Fruit fly (Drosophila melanogaster) whole organism, embryonic: Measurements from ENCODE around the gene Reg-2.
A peak's percentile ranks its signal among the peaks of the same experiment; 100 is the strongest.

Experiments
- Abd-B ChIP-seq: fragments of 200-800 bp; sonication (Bioruptor generic); optimal IDR thresholded peaks from 2 replicates; lab custom pipeline; 2018; ENCODE audit warnings: missing biosample characterization, mild to moderate bottlenecking, missing genetic modification characterization, moderate library complexity
- B-H1 ChIP-seq: fragments of 200-800 bp; sonication (Bioruptor generic); IDR thresholded peaks from 3 replicates; pipeline ENCODE4 v1.3.6; 2022; ENCODE audit warnings: missing biosample characterization, missing genetic modification characterization
- Blimp-1 ChIP-seq: fragments of 200-800 bp; sonication (Bioruptor generic); optimal IDR thresholded peaks from 3 replicates; lab custom pipeline; 2018; ENCODE audit warnings: missing biosample characterization, missing genetic modification characterization, mild to moderate bottlenecking, moderate library complexity, missing genetic modification reagents
- CG10209 ChIP-seq: fragments of 200-800 bp; sonication (Bioruptor generic); optimal IDR thresholded peaks from 3 replicates; lab custom pipeline; 2017; ENCODE audit warnings: missing biosample characterization, mild to moderate bottlenecking, missing genetic modification characterization, missing genetic modification reagents
- CG1024 ChIP-seq: fragments of 200-800 bp; sonication (Bioruptor generic); IDR thresholded peaks from 2 replicates; pipeline ENCODE4 v1.3.6; 2022; ENCODE audit warnings: missing biosample characterization, missing genetic modification characterization
- CG11398 ChIP-seq: fragments of 200-800 bp; sonication (Bioruptor generic); optimal IDR thresholded peaks from 2 replicates; lab custom pipeline; 2016; ENCODE audit warnings: missing biosample characterization, missing genetic modification characterization
- CG12942 ChIP-seq: fragments of 200-800 bp; sonication (Bioruptor generic); optimal IDR thresholded peaks from 3 replicates; lab custom pipeline; 2016; ENCODE audit warnings: missing biosample characterization, missing genetic modification characterization
- CG1529 ChIP-seq: fragments of 200-800 bp; sonication (Bioruptor generic); optimal IDR thresholded peaks from 3 replicates; lab custom pipeline; 2018; ENCODE audit warnings: missing biosample characterization, missing genetic modification characterization
- CG18599 ChIP-seq: fragments of 200-800 bp; sonication (Bioruptor generic); optimal IDR thresholded peaks from 3 replicates; lab custom pipeline; 2017; ENCODE audit warnings: missing biosample characterization, missing genetic modification characterization, mild to moderate bottlenecking, moderate library complexity, missing genetic modification reagents
- CG2116 ChIP-seq: fragments of 200-800 bp; sonication (Bioruptor generic); optimal IDR thresholded peaks from 3 replicates; lab custom pipeline; 2018; ENCODE audit warnings: missing biosample characterization, mild to moderate bottlenecking, missing genetic modification characterization
- CG32532 ChIP-seq: fragments of 200-800 bp; sonication (Bioruptor generic); IDR thresholded peaks from 2 replicates; pipeline ENCODE4 v1.3.6; 2022; ENCODE audit warnings: missing biosample characterization, missing genetic modification characterization
- CG33213 ChIP-seq: fragments of 200-800 bp; sonication (Bioruptor generic); optimal IDR thresholded peaks from 3 replicates; lab custom pipeline; 2016; ENCODE audit warnings: missing biosample characterization, missing genetic modification characterization
- CG3726 ChIP-seq: fragments of 200-800 bp; sonication (Bioruptor generic); IDR thresholded peaks from 3 replicates; pipeline ENCODE4, ENCODE4 v1.3.6; 2022; ENCODE audit warnings: missing biosample characterization, missing genetic modification characterization
- CG5180 ChIP-seq: fragments of 200-800 bp; sonication (Bioruptor generic); optimal IDR thresholded peaks from 3 replicates; lab custom pipeline; 2017; ENCODE audit warnings: missing biosample characterization, missing genetic modification characterization, mild to moderate bottlenecking, moderate library complexity, missing genetic modification reagents
- CG6654 ChIP-seq: fragments of 200-800 bp; sonication (Bioruptor generic); optimal IDR thresholded peaks from 2 replicates; lab custom pipeline; 2017; ENCODE audit warnings: missing biosample characterization, mild to moderate bottlenecking, missing genetic modification characterization
- CG6854 ChIP-seq: fragments of 200-800 bp; sonication (Bioruptor generic); optimal IDR thresholded peaks from 3 replicates; lab custom pipeline; 2017; ENCODE audit warnings: missing biosample characterization, mild to moderate bottlenecking, missing genetic modification characterization
- Dref ChIP-seq: fragments of 200-800 bp; sonication (Bioruptor generic); IDR thresholded peaks from 2 replicates; pipeline ENCODE4 v1.3.6; 2022; ENCODE audit warnings: missing biosample characterization, missing genetic modification characterization
- HLH4C ChIP-seq: fragments of 200-800 bp; sonication (Bioruptor generic); IDR thresholded peaks from 3 replicates; pipeline ENCODE4 v1.3.6; 2022; ENCODE audit warnings: missing biosample characterization, missing genetic modification characterization; ENCODE audit not compliant: partially characterized antibody
- Hr39 ChIP-seq: fragments of >200 bp; optimal IDR thresholded peaks from 2 replicates; lab custom pipeline; 2017
- Hr51 ChIP-seq, 2 experiments: fragments of 200-800 bp; sonication (Bioruptor generic); optimal IDR thresholded peaks; 2 replicates in 1 of 2; 3 replicates in 1 of 2; lab custom pipeline; 2016 to 2018; ENCODE audit warnings: missing biosample characterization in 2 of 2, missing genetic modification characterization in 2 of 2, mild to moderate bottlenecking in 1 of 2, moderate library complexity in 1 of 2
- Hsf ChIP-seq: fragments of 200-800 bp; sonication (Bioruptor generic); optimal IDR thresholded peaks from 3 replicates; lab custom pipeline; 2016; ENCODE audit warnings: missing biosample characterization, missing genetic modification characterization
- Poxn ChIP-seq: fragments of 200-800 bp; sonication (Bioruptor generic); IDR thresholded peaks from 2 replicates; pipeline ENCODE4 v1.3.6; 2022; ENCODE audit warnings: missing biosample characterization, missing genetic modification characterization
- Rx ChIP-seq: fragments of 200-800 bp; sonication (Bioruptor generic); IDR thresholded peaks from 2 replicates; pipeline ENCODE4 v1.3.6; 2022; ENCODE audit warnings: missing biosample characterization, missing genetic modification characterization
- Side ChIP-seq: fragments of 200-800 bp; sonication (Bioruptor generic); optimal IDR thresholded peaks from 2 replicates; lab custom pipeline; 2016; ENCODE audit warnings: missing biosample characterization, missing genetic modification characterization
- Stat92E ChIP-seq, 3 experiments: fragments of >200 bp in 2 of 3; fragments of 200-800 bp in 1 of 3; sonication (Bioruptor generic) in 1 of 3; optimal IDR thresholded peaks; 2 replicates each; lab custom pipeline; 2017 to 2019; ENCODE audit warnings: missing biosample characterization in 3 of 3, missing genetic modification characterization in 3 of 3, mild to moderate bottlenecking in 1 of 3, moderate library complexity in 1 of 3
- YL-1 ChIP-seq: fragments of 200-800 bp; sonication (Bioruptor generic); optimal IDR thresholded peaks from 3 replicates; lab custom pipeline; 2017; ENCODE audit warnings: missing biosample characterization, mild to moderate bottlenecking, missing genetic modification characterization
- al ChIP-seq: fragments of 200-800 bp; sonication (Bioruptor generic); IDR thresholded peaks from 2 replicates; pipeline ENCODE4 v1.3.6; 2022; ENCODE audit warnings: missing biosample characterization, missing genetic modification characterization
- ara ChIP-seq: fragments of 200-800 bp; sonication (Bioruptor generic); IDR thresholded peaks from 2 replicates; pipeline ENCODE4 v1.3.6; 2022; ENCODE audit warnings: missing biosample characterization, missing genetic modification characterization
- chinmo ChIP-seq: fragments of 200-800 bp; sonication (Bioruptor generic); IDR thresholded peaks from 4 replicates; pipeline ENCODE4 v1.3.6; 2022; ENCODE audit warnings: missing biosample characterization, missing genetic modification characterization; ENCODE audit not compliant: partially characterized antibody
- chn ChIP-seq: fragments of 200-800 bp; sonication (Bioruptor generic); optimal IDR thresholded peaks from 2 replicates; lab custom pipeline; 2016; ENCODE audit warnings: missing biosample characterization, missing genetic modification characterization
- ci ChIP-seq: fragments of 200-800 bp; sonication (Bioruptor generic); IDR thresholded peaks from 3 replicates; pipeline ENCODE4 v1.3.6; 2022; ENCODE audit warnings: missing biosample characterization, missing genetic modification characterization
- crol ChIP-seq: fragments of 200-800 bp; sonication (Bioruptor generic); IDR thresholded peaks from 2 replicates; pipeline ENCODE4 v1.3.6; 2022; ENCODE audit warnings: missing biosample characterization, missing genetic modification characterization
- dmrt99B ChIP-seq: fragments of 200-800 bp; sonication (Bioruptor generic); optimal IDR thresholded peaks from 2 replicates; lab custom pipeline; 2018; ENCODE audit warnings: missing biosample characterization, mild to moderate bottlenecking, missing genetic modification characterization, moderate library complexity
- emc ChIP-seq: fragments of 200-800 bp; sonication (Bioruptor generic); optimal IDR thresholded peaks from 2 replicates; lab custom pipeline; 2016; ENCODE audit warnings: missing biosample characterization, missing genetic modification characterization
- ems ChIP-seq: fragments of 200-800 bp; sonication (Bioruptor generic); optimal IDR thresholded peaks from 3 replicates; lab custom pipeline; 2016; ENCODE audit warnings: missing biosample characterization, missing genetic modification characterization
- gsb-n ChIP-seq: fragments of 200-800 bp; sonication (Bioruptor generic); optimal IDR thresholded peaks from 3 replicates; lab custom pipeline; 2018; ENCODE audit warnings: missing biosample characterization, mild to moderate bottlenecking, missing genetic modification characterization
- lilli ChIP-seq: fragments of 200-800 bp; sonication (Bioruptor generic); optimal IDR thresholded peaks from 3 replicates; lab custom pipeline; 2016; ENCODE audit warnings: missing biosample characterization, missing genetic modification characterization
- lmd ChIP-seq: fragments of 200-800 bp; sonication (Bioruptor generic); IDR thresholded peaks from 2 replicates; pipeline ENCODE4 v1.3.6; 2022; ENCODE audit warnings: missing biosample characterization, missing genetic modification characterization
- maf-S ChIP-seq: fragments of 200-800 bp; sonication (Bioruptor generic); optimal IDR thresholded peaks from 2 replicates; lab custom pipeline; 2016; ENCODE audit warnings: missing biosample characterization, missing genetic modification characterization
- nerfin-2 ChIP-seq: fragments of 200-800 bp; sonication (Bioruptor generic); IDR thresholded peaks from 2 replicates; pipeline ENCODE4 v1.3.6; 2022; ENCODE audit warnings: missing biosample characterization, missing genetic modification characterization; ENCODE audit not compliant: partially characterized antibody
- nom ChIP-seq: fragments of 200-800 bp; sonication (Bioruptor generic); optimal IDR thresholded peaks from 2 replicates; lab custom pipeline; 2017; ENCODE audit warnings: missing biosample characterization, missing genetic modification characterization, mild to moderate bottlenecking, moderate library complexity, missing genetic modification reagents
- oc ChIP-seq: fragments of 200-800 bp; sonication (Bioruptor generic); optimal IDR thresholded peaks from 2 replicates; lab custom pipeline; 2018; ENCODE audit warnings: missing biosample characterization, mild to moderate bottlenecking, missing genetic modification characterization, moderate library complexity
- p53 ChIP-seq: fragments of 200-800 bp; sonication (Bioruptor generic); optimal IDR thresholded peaks from 2 replicates; lab custom pipeline; 2016; ENCODE audit warnings: missing biosample characterization, missing genetic modification characterization
- sens ChIP-seq: fragments of 200-800 bp; sonication (Bioruptor generic); peaks from one replicate; lab custom pipeline; 2016; ENCODE audit warnings: missing biosample characterization, missing genetic modification characterization
- sqz ChIP-seq: fragments of 200-800 bp; sonication (Bioruptor generic); optimal IDR thresholded peaks from 3 replicates; lab custom pipeline; 2018; ENCODE audit warnings: missing biosample characterization, mild to moderate bottlenecking, missing genetic modification characterization
- stc ChIP-seq: fragments of 200-800 bp; sonication (Bioruptor generic); IDR thresholded peaks from 2 replicates; pipeline ENCODE4 v1.3.6; 2022; ENCODE audit warnings: missing biosample characterization, missing genetic modification characterization
- unpg ChIP-seq: fragments of 200-800 bp; sonication (Bioruptor generic); optimal IDR thresholded peaks from 3 replicates; lab custom pipeline; 2018; ENCODE audit warnings: missing biosample characterization, mild to moderate bottlenecking, missing genetic modification characterization, moderate library complexity
- vvl ChIP-seq: fragments of 200-800 bp; sonication (Bioruptor generic); IDR thresholded peaks from 2 replicates; pipeline ENCODE4 v1.3.6; 2022; ENCODE audit warnings: missing biosample characterization, missing genetic modification characterization
- zf30C ChIP-seq: fragments of 200-800 bp; sonication (Bioruptor generic); optimal IDR thresholded peaks from 3 replicates; lab custom pipeline; 2018; ENCODE audit warnings: missing biosample characterization, mild to moderate bottlenecking, missing genetic modification characterization

The Reg-2 gene

DNA sequence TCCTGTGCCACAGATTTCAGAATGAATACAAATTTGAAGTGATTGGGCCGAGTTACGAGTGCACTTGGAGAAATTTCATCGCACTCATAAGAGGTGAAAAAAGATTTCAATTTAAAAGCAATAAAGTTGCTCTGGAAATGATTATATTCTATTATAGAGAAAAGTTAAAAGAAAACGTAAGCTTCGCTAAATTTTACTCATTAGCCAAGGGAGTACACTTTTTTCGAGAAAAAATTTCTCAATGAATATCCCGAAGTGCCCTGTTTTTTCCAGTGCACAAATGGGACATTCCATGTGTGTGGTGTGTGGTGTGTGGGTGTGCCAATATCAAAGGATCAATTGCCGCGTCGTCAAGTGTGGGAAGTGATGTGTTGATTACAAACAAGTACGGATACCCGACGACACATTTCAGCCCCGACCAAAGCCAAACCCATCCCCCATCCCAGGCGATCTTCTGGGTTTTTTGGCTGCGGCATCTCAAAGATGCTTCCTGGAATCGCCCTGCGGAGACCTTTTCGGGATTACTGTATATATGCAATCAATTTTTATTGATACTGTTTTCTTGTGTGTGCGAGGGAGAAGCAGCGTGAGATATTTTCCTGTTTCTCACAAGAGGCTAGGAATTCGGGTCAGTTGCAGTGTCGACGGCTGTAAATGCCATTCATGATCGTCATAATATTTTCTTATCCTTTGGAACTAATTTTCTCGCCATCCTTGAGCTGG, 7.4 kb upstream of the Reg-2 start (continued):
- TF ChIP-seq Poxn (GFP tag; lab: Robert Waterston, UW) (no peak), ara (GFP tag; lab: Robert Waterston, UW) (peak; percentile 74), CG6654 (GFP tag; lab: Kevin White, UChicago) (peak; percentile 1), vvl (GFP tag; lab: Robert Waterston, UW) (peak; percentile 67; the same call in 1 of the 2 replicates), HLH4C (GFP tag; lab: Robert Waterston, UW) (no peak), CG1529 (GFP tag; lab: Kevin White, UChicago) (no peak), CG11398 (peak; percentile 32), dmrt99B (tag; lab: Kevin White, UChicago) (peak; percentile 23), nerfin-2 (no peak), ems (GFP tag; lab: Kevin White, UChicago) (no peak), CG33213 (peak; percentile 8), gsb-n (tag; lab: Kevin White, UChicago) (peak; percentile 31), Side (GFP tag; lab: Kevin White, UChicago) (no peak), lmd (peak; percentile 54; the same call in 1 of the 2 replicates), CG18599 (GFP tag; lab: Kevin White, UChicago) (no peak), crol (GFP tag; lab: Robert Waterston, UW) (0 out of 2 replicates have a peak, but pooled peaks have one; percentile 7), Hr51 (GFP tag; optimal IDR thresholded peaks at IDR 0.05; lab: Kevin White, UChicago) (peak; percentile 47 to 55), chinmo (GFP tag; lab: Robert Waterston, UW) (no peak), Abd-B (peak; percentile 23), p53 (GFP tag; lab: Kevin White, UChicago) (no peak), Hr39 (lab: Kevin White, UChicago) (no peak), nom (GFP tag; lab: Kevin White, UChicago) (no peak), Dref (GFP tag; lab: Robert Waterston, UW) (0 out of 2 replicates have a peak, but pooled peaks have one; percentile 1), Blimp-1 (GFP tag; lab: Kevin White, UChicago) (peak; percentile 58), al (GFP tag; lab: Robert Waterston, UW) (no peak), CG10209 (GFP tag; lab: Kevin White, UChicago) (peak; percentile 50), Rx (GFP tag; lab: Robert Waterston, UW) (0 out of 2 replicates have a peak, but pooled peaks have one; percentile 15), CG5180 (GFP tag; lab: Kevin White, UChicago) (no peak), unpg (GFP tag; lab: Kevin White, UChicago) (peak; percentile 53), Stat92E (GFP tag; optimal IDR thresholded peaks at IDR 0.05; lab: Kevin White, UChicago) (peak in 1 of 3 experiments; percentile 88), stc (0 out of 2 replicates have a peak, but pooled peaks have one; percentile 6), zf30C (GFP tag; lab: Kevin White, UChicago) (peak; percentile 90), sqz (peak; percentile 22), YL-1 (GFP tag; lab: Kevin White, UChicago) (no peak), CG32532 (GFP tag; lab: Robert Waterston, UW) (no peak), Hsf (GFP tag; lab: Kevin White, UChicago) (peak; percentile 22), maf-S (no peak), ci (GFP tag; lab: Robert Waterston, UW) (peak; percentile 65; the same call in 2 of the 3 replicates), CG2116 (GFP tag; lab: Kevin White, UChicago) (peak; percentile 44), emc (no peak), oc (peak; percentile 42), CG12942 (GFP tag; lab: Kevin White, UChicago) (peak; percentile 12), CG1024 (0 out of 2 replicates have a peak, but pooled peaks have one; percentile 27), lilli (GFP tag; lab: Kevin White, UChicago) (peak; percentile 43), B-H1 (GFP tag; lab: Robert Waterston, UW) (no peak), sens (GFP tag; lab: Kevin White, UChicago) (peak; percentile 95), chn (GFP tag; lab: Kevin White, UChicago) (peak; percentile 40), CG6854 (GFP tag; lab: Kevin White, UChicago) (no peak), CG3726 (GFP tag; lab: Robert Waterston, UW) (no peak)
